Fruit fly (Drosophila melanogaster) whole organism, embryonic: ENCODE data around the gene stumps.

Experiments
- B-H2 ChIP-seq: fragments of 200-800 bp; sonication (Bioruptor generic); optimal IDR thresholded peaks from 2 replicates; lab custom pipeline; 2018; ENCODE audit warnings: missing biosample characterization, mild to moderate bottlenecking, missing genetic modification characterization
- Bdp1 ChIP-seq: fragments of 200-800 bp; sonication (Bioruptor generic); optimal IDR thresholded peaks from 3 replicates; lab custom pipeline; 2016; ENCODE audit warnings: missing biosample characterization, missing genetic modification characterization
- CG10274 ChIP-seq: fragments of 200-800 bp; sonication (Bioruptor generic); optimal IDR thresholded peaks from 3 replicates; lab custom pipeline; 2017; ENCODE audit warnings: missing biosample characterization, mild to moderate bottlenecking, missing genetic modification characterization
- CG10431 ChIP-seq: fragments of 200-800 bp; sonication (Bioruptor generic); optimal IDR thresholded peaks from 3 replicates; lab custom pipeline; 2018; ENCODE audit warnings: missing biosample characterization, mild to moderate bottlenecking, missing genetic modification characterization
- CG10979 ChIP-seq: fragments of 200-800 bp; sonication (Bioruptor generic); optimal IDR thresholded peaks from 2 replicates; lab custom pipeline; 2018; ENCODE audit warnings: missing biosample characterization, mild to moderate bottlenecking, missing genetic modification characterization, moderate library complexity
- CG12104 ChIP-seq: fragments of 200-800 bp; sonication (Bioruptor generic); optimal IDR thresholded peaks from 3 replicates; lab custom pipeline; 2016; ENCODE audit warnings: missing biosample characterization, missing genetic modification characterization
- CG13775 ChIP-seq: fragments of 200-800 bp; sonication (Bioruptor generic); optimal IDR thresholded peaks from 3 replicates; lab custom pipeline; 2017; ENCODE audit warnings: missing biosample characterization, mild to moderate bottlenecking, missing genetic modification characterization
- CG14860 ChIP-seq: fragments of 200-800 bp; sonication (Bioruptor generic); IDR thresholded peaks from 3 replicates; pipeline ENCODE4 v1.3.6; 2022; ENCODE audit warnings: missing biosample characterization, missing genetic modification characterization; ENCODE audit not compliant: partially characterized antibody
- CG15479 ChIP-seq: fragments of 200-800 bp; sonication (Bioruptor generic); optimal IDR thresholded peaks from 3 replicates; lab custom pipeline; 2019; ENCODE audit warnings: missing biosample characterization, mild to moderate bottlenecking, missing genetic modification characterization, moderate library complexity
- CG15514 ChIP-seq: fragments of 200-800 bp; sonication (Bioruptor generic); optimal IDR thresholded peaks from 3 replicates; lab custom pipeline; 2017; ENCODE audit warnings: missing biosample characterization, missing genetic modification characterization, mild to moderate bottlenecking, moderate library complexity, missing genetic modification reagents
- CG1647 ChIP-seq: fragments of 200-800 bp; sonication (Bioruptor generic); optimal IDR thresholded peaks from 3 replicates; lab custom pipeline; 2016; ENCODE audit warnings: missing biosample characterization, missing genetic modification characterization
- CG3065 ChIP-seq: fragments of 200-800 bp; sonication (Bioruptor generic); optimal IDR thresholded peaks from 2 replicates; lab custom pipeline; 2016; ENCODE audit warnings: missing biosample characterization, missing genetic modification characterization
- CG34376 ChIP-seq: fragments of 200-800 bp; sonication (Bioruptor generic); optimal IDR thresholded peaks from 2 replicates; lab custom pipeline; 2018; ENCODE audit warnings: missing biosample characterization, mild to moderate bottlenecking, missing genetic modification characterization
- CG4707 ChIP-seq: fragments of 200-800 bp; sonication (Bioruptor generic); optimal IDR thresholded peaks from 2 replicates; lab custom pipeline; 2018; ENCODE audit warnings: missing biosample characterization, mild to moderate bottlenecking, missing genetic modification characterization, moderate library complexity
- CG4854 ChIP-seq: fragments of 200-800 bp; sonication (Bioruptor generic); optimal IDR thresholded peaks from 2 replicates; lab custom pipeline; 2016; ENCODE audit warnings: missing biosample characterization, missing genetic modification characterization, inconsistent platforms
- CG6813 ChIP-seq: fragments of 200-800 bp; sonication (Bioruptor generic); optimal IDR thresholded peaks from 2 replicates; lab custom pipeline; 2017; ENCODE audit warnings: missing biosample characterization, missing genetic modification characterization, mild to moderate bottlenecking, moderate library complexity, missing genetic modification reagents
- CG7357 ChIP-seq: fragments of 200-800 bp; sonication (Bioruptor generic); IDR thresholded peaks from 3 replicates; pipeline ENCODE4 v1.3.6; 2022; ENCODE audit warnings: missing biosample characterization, missing genetic modification characterization
- CG7745 ChIP-seq: fragments of 200-800 bp; sonication (Bioruptor generic); optimal IDR thresholded peaks from 2 replicates; lab custom pipeline; 2018; ENCODE audit warnings: missing biosample characterization, mild to moderate bottlenecking, missing genetic modification characterization, moderate library complexity
- CG8089 ChIP-seq: fragments of 200-800 bp; sonication (Bioruptor generic); optimal IDR thresholded peaks from 3 replicates; lab custom pipeline; 2016; ENCODE audit warnings: missing biosample characterization, missing genetic modification characterization
- CG9876 ChIP-seq: fragments of 200-800 bp; sonication (Bioruptor generic); optimal IDR thresholded peaks from 2 replicates; lab custom pipeline; 2016; ENCODE audit warnings: missing biosample characterization, missing genetic modification characterization
- Doc2 ChIP-seq: fragments of 200-800 bp; sonication (Bioruptor generic); IDR thresholded peaks from 2 replicates; pipeline ENCODE4 v1.3.6; 2022; ENCODE audit warnings: missing biosample characterization, missing genetic modification characterization
- Doc3 ChIP-seq: fragments of 200-800 bp; sonication (Bioruptor generic); IDR thresholded peaks from 3 replicates; pipeline ENCODE4 v1.3.6; 2022; ENCODE audit warnings: missing biosample characterization, missing genetic modification characterization; ENCODE audit not compliant: partially characterized antibody
- Gug ChIP-seq: fragments of 200-800 bp; sonication (Bioruptor generic); IDR thresholded peaks from 4 replicates; pipeline ENCODE4 v1.3.6; 2022; ENCODE audit warnings: missing biosample characterization, missing genetic modification characterization
- HHEX ChIP-seq: fragments of 200-800 bp; sonication (Bioruptor generic); optimal IDR thresholded peaks from 3 replicates; lab custom pipeline; 2017; ENCODE audit warnings: missing biosample characterization, mild to moderate bottlenecking, missing genetic modification characterization, missing genetic modification reagents
- HLH4C ChIP-seq: fragments of 200-800 bp; sonication (Bioruptor generic); IDR thresholded peaks from 3 replicates; pipeline ENCODE4 v1.3.6; 2022; ENCODE audit warnings: missing biosample characterization, missing genetic modification characterization; ENCODE audit not compliant: partially characterized antibody
- Hey ChIP-seq: fragments of 200-800 bp; sonication (Bioruptor generic); optimal IDR thresholded peaks from 3 replicates; lab custom pipeline; 2018; ENCODE audit warnings: missing biosample characterization, mild to moderate bottlenecking, missing genetic modification characterization
- Hr39 ChIP-seq: fragments of >200 bp; optimal IDR thresholded peaks from 2 replicates; lab custom pipeline; 2017
- MTF-1 ChIP-seq: fragments of 200-800 bp; sonication (Bioruptor generic); optimal IDR thresholded peaks from 2 replicates; lab custom pipeline; 2018; ENCODE audit warnings: missing biosample characterization, mild to moderate bottlenecking, missing genetic modification characterization, borderline replicate concordance
- Mad ChIP-seq: fragments of 200-800 bp; sonication (Bioruptor generic); optimal IDR thresholded peaks from 2 replicates; lab custom pipeline; 2016; ENCODE audit warnings: missing biosample characterization, missing genetic modification characterization
- NC2α ChIP-seq: fragments of 200-800 bp; sonication (Bioruptor generic); optimal IDR thresholded peaks from 2 replicates; lab custom pipeline; 2016; ENCODE audit warnings: missing biosample characterization, missing genetic modification characterization
- amos ChIP-seq: fragments of 200-800 bp; sonication (Bioruptor generic); IDR thresholded peaks from 2 replicates; pipeline ENCODE4 v1.3.6; 2022; ENCODE audit warnings: missing biosample characterization, missing genetic modification characterization; ENCODE audit not compliant: partially characterized antibody
- btn ChIP-seq: fragments of 200-800 bp; sonication (Bioruptor generic); optimal IDR thresholded peaks from 2 replicates; lab custom pipeline; 2016; ENCODE audit warnings: missing biosample characterization, missing genetic modification characterization
- chif ChIP-seq, 2 experiments: fragments of 200-800 bp; sonication (Bioruptor generic); optimal IDR thresholded peaks; 3 replicates each; lab custom pipeline; 2016; ENCODE audit warnings: missing biosample characterization in 2 of 2, missing genetic modification characterization in 2 of 2
- chinmo ChIP-seq: fragments of 200-800 bp; sonication (Bioruptor generic); IDR thresholded peaks from 4 replicates; pipeline ENCODE4 v1.3.6; 2022; ENCODE audit warnings: missing biosample characterization, missing genetic modification characterization; ENCODE audit not compliant: partially characterized antibody
- ci ChIP-seq: fragments of 200-800 bp; sonication (Bioruptor generic); IDR thresholded peaks from 3 replicates; pipeline ENCODE4 v1.3.6; 2022; ENCODE audit warnings: missing biosample characterization, missing genetic modification characterization
- fd102C ChIP-seq: fragments of 200-800 bp; sonication (Bioruptor generic); optimal IDR thresholded peaks from 2 replicates; lab custom pipeline; 2018; ENCODE audit warnings: missing biosample characterization, mild to moderate bottlenecking, missing genetic modification characterization, moderate library complexity
- hb ChIP-seq: fragments of 200-800 bp; sonication (Bioruptor generic); IDR thresholded peaks from 3 replicates; pipeline ENCODE4 v1.3.6; 2022; ENCODE audit warnings: missing biosample characterization, missing genetic modification characterization; ENCODE audit not compliant: partially characterized antibody
- her ChIP-seq: fragments of 200-800 bp; sonication (Bioruptor generic); optimal IDR thresholded peaks from 2 replicates; lab custom pipeline; 2016; ENCODE audit warnings: missing biosample characterization, missing genetic modification characterization
- jumu ChIP-seq: fragments of 200-800 bp; sonication (Bioruptor generic); optimal IDR thresholded peaks from 3 replicates; lab custom pipeline; 2016; ENCODE audit warnings: missing biosample characterization, missing genetic modification characterization
- org-1 ChIP-seq: fragments of 200-800 bp; sonication (Bioruptor generic); optimal IDR thresholded peaks from 2 replicates; lab custom pipeline; 2017; ENCODE audit warnings: missing biosample characterization, missing genetic modification characterization
- otp ChIP-seq: fragments of 200-800 bp; sonication (Bioruptor generic); IDR thresholded peaks from 3 replicates; pipeline ENCODE4, ENCODE4 v1.3.6; 2022; ENCODE audit warnings: missing biosample characterization, missing genetic modification characterization
- pan ChIP-seq, 4 experiments: fragments of >200 bp in 3 of 4; fragments of 200-800 bp in 1 of 4; sonication (Bioruptor generic) in 1 of 4; optimal IDR thresholded peaks in 3 of 4; IDR thresholded peaks in 1 of 4; 2 replicates each; pipeline versions ENCODE4 v1.3.6 to Lab custom; 2017 to 2022; ENCODE audit warnings: missing biosample characterization in 2 of 4, missing genetic modification characterization in 2 of 4, mixed read lengths in 1 of 4
- repo ChIP-seq: fragments of 200-800 bp; sonication (Bioruptor generic); optimal IDR thresholded peaks from 2 replicates; lab custom pipeline; 2016; ENCODE audit warnings: missing biosample characterization, missing genetic modification characterization
- row ChIP-seq: fragments of 200-800 bp; sonication (Bioruptor generic); IDR thresholded peaks from 3 replicates; pipeline ENCODE4 v1.3.6; 2022; ENCODE audit warnings: missing biosample characterization, missing genetic modification characterization
- salm ChIP-seq: fragments of 200-800 bp; sonication (Bioruptor generic); optimal IDR thresholded peaks from 2 replicates; lab custom pipeline; 2018; ENCODE audit warnings: missing biosample characterization, mild to moderate bottlenecking, missing genetic modification characterization
- scrt ChIP-seq: fragments of 200-800 bp; sonication (Bioruptor generic); optimal IDR thresholded peaks from 2 replicates; lab custom pipeline; 2018; ENCODE audit warnings: missing biosample characterization, mild to moderate bottlenecking, missing genetic modification characterization, moderate library complexity
- sisA ChIP-seq: fragments of 200-800 bp; sonication (Bioruptor generic); IDR thresholded peaks from 2 replicates; pipeline ENCODE4 v1.3.6; 2022; ENCODE audit warnings: missing biosample characterization, missing genetic modification characterization
- slou ChIP-seq: fragments of 200-800 bp; sonication (Bioruptor generic); optimal IDR thresholded peaks from 3 replicates; lab custom pipeline; 2016; ENCODE audit warnings: missing biosample characterization, missing genetic modification characterization

Gene stumps

DNA sequence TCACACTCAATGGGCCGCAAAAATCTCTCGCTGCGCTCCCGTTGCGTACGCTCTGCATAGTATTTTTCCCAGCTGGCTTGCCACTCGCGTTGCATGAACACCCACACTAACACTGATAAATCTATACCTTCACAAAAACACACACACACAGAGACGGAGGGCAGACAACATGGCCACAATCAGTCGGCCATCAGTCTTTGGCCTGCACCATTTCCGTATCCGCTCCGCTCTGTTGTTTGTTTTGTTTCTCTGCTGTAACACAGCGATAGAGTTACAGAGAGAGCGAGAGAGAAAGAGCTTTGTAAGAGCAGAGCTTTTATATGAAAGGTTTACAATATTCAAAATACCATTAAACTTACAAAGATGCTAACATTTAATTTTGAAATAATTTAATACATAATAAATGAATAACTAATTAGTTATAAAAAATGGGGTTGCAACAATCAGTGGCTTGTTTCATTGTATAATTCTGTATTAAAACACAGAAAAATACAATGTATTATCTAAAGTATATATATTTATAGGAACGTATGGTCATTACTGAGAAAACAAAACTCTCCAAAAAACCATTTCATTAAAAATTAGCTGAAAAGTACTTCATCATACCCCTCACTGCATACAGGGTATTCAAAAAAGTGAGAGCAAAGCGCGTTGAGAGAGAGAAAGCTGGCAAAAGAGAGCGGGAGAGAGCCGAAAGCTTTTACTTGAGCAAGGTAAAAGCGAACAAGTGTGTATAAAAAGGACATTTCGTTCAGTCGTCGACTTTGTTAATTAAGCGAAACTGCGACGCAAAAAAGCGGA is 32.1 kb downstream of the stumps start, which contains the start of gene CG14853 (continued):
- TF ChIP-seq CG13775 (GFP tag; lab: Kevin White, UChicago) (peak; percentile 71), hb (GFP tag; lab: Robert Waterston, UW) (no peak), CG9876 (GFP tag; lab: Kevin White, UChicago) (no peak), Hr39 (no peak), CG1647 (no peak), Gug (GFP tag; lab: Robert Waterston, UW) (peak; percentile 52; the same call in 2 of the 4 replicates), salm (tag; lab: Kevin White, UChicago) (no peak), Doc3 (no peak), CG34376 (GFP tag; lab: Kevin White, UChicago) (peak; percentile 74), CG15479 (peak; percentile 1), pan (optimal IDR thresholded peaks at IDR 0.05; lab: Kevin White, UChicago) (no peak), pan (GFP tag; optimal IDR thresholded peaks at IDR 0.05 in 1 of 2, IDR thresholded peaks at IDR 0.05 in 1 of 2) (peak in 1 of 2 experiments; percentile 87), scrt (GFP tag; lab: Kevin White, UChicago) (peak; percentile 43), CG8089 (peak; percentile 56), CG10274 (no peak), HHEX (GFP tag; lab: Kevin White, UChicago) (peak; percentile 57), row (GFP tag; lab: Robert Waterston, UW) (peak; percentile 85), jumu (GFP tag; lab: Kevin White, UChicago) (no peak), CG6813 (GFP tag; lab: Kevin White, UChicago) (peak; percentile 86), chif (GFP tag; optimal IDR thresholded peaks at IDR 0.05; lab: Kevin White, UChicago) (peak; percentile 4 to 14), HLH4C (GFP tag; lab: Robert Waterston, UW) (no peak), CG10979 (tag; lab: Kevin White, UChicago) (peak; percentile 62), CG12104 (GFP tag; lab: Kevin White, UChicago) (peak; percentile 38), MTF-1 (peak; percentile 84), otp (GFP tag; lab: Robert Waterston, UW) (peak; percentile 40), CG14860 (no peak), repo (no peak), CG7745 (no peak), Doc2 (GFP tag; lab: Robert Waterston, UW) (no peak), CG7357 (GFP tag; lab: Robert Waterston, UW) (no peak), sisA (GFP tag; lab: Robert Waterston, UW) (peak; percentile 56), Mad (no peak), her (no peak), NC2α (no peak), B-H2 (GFP tag; lab: Kevin White, UChicago) (peak; percentile 10), CG4854 (GFP tag; lab: Kevin White, UChicago) (no peak), org-1 (GFP tag; lab: Kevin White, UChicago) (peak; percentile 31), CG4707 (GFP tag; lab: Kevin White, UChicago) (peak; percentile 70), CG15514 (GFP tag; lab: Kevin White, UChicago) (peak; percentile 64), btn (GFP tag; lab: Kevin White, UChicago) (peak; percentile 62), amos (GFP tag; lab: Robert Waterston, UW) (no peak), CG3065 (GFP tag; lab: Kevin White, UChicago) (peak; percentile 48), slou (GFP tag; lab: Kevin White, UChicago) (peak; percentile 68), CG10431 (peak; percentile 64), ci (GFP tag; lab: Robert Waterston, UW) (peak; percentile 88), chinmo (GFP tag; lab: Robert Waterston, UW) (no peak), fd102C (GFP tag; lab: Kevin White, UChicago) (no peak), Hey (peak; percentile 34), Bdp1 (no peak)
